Worm (Caenorhabditis elegans) whole organism, midembryonic: ENCODE measurements around the gene R11G1.11.

Source experiments
- T22C8.4 ChIP-seq: fragments of 200-800 bp; sonication (Bioruptor generic); IDR thresholded peaks from 2 replicates; pipeline ENCODE4 v1.3.6; 2022; ENCODE audit warnings: missing genetic modification characterization, missing compliant biosample characterization
- cog-1 ChIP-seq: sonication (generic microtip); optimal IDR thresholded peaks from 2 replicates; lab custom pipeline; 2016; ENCODE audit warnings: missing genetic modification characterization, missing compliant biosample characterization
- flt-1 ChIP-seq: fragments of 200-800 bp; sonication (Bioruptor generic); IDR thresholded peaks from 2 replicates; pipeline ENCODE4 v1.3.6; 2022; ENCODE audit warnings: missing genetic modification characterization, missing compliant biosample characterization
- klf-2 ChIP-seq: fragments of 200-800 bp; sonication (Bioruptor generic); conservative IDR thresholded peaks from 2 replicates; pipeline ENCODE4 v1.3.6; 2022; ENCODE audit warnings: missing genetic modification reagents, missing genetic modification characterization, missing compliant biosample characterization
- med-1 ChIP-seq: sonication (generic microtip); optimal IDR thresholded peaks from 2 replicates; lab custom pipeline; 2017; ENCODE audit warnings: missing genetic modification characterization, mild to moderate bottlenecking, missing compliant biosample characterization, antibody characterized with exemption, missing genetic modification reagents; ENCODE audit not compliant: insufficient read depth
- ref-1 ChIP-seq: fragments of 200-800 bp; sonication (Bioruptor generic); conservative IDR thresholded peaks from 2 replicates; pipeline ENCODE4 v1.3.6; 2022; ENCODE audit warnings: missing genetic modification reagents, missing genetic modification characterization, missing compliant biosample characterization
- tab-1 ChIP-seq: fragments of 200-800 bp; sonication (Bioruptor generic); IDR thresholded peaks from 2 replicates; pipeline ENCODE4 v1.3.6; 2022; ENCODE audit warnings: missing genetic modification characterization, missing compliant biosample characterization
- ztf-23 ChIP-seq: fragments of 200-800 bp; sonication (Bioruptor generic); IDR thresholded peaks from 2 replicates; pipeline ENCODE4 v1.3.6; 2022; ENCODE audit warnings: missing genetic modification reagents, missing genetic modification characterization, missing compliant biosample characterization
- ztf-29 ChIP-seq: fragments of 200-800 bp; sonication (Bioruptor generic); IDR thresholded peaks from 2 replicates; pipeline ENCODE4 v1.3.6; 2022; ENCODE audit warnings: missing genetic modification reagents, missing genetic modification characterization, missing compliant biosample characterization

- no peak for TF ChIP-seq ztf-29 (GFP tag; lab: Robert Waterston, UW)
- TF ChIP-seq med-1 (GFP tag; lab: Kevin White, UChicago): no peak
- TF ChIP-seq tab-1 (GFP tag; lab: Robert Waterston, UW): no peak
- TF ChIP-seq T22C8.4 (GFP tag; lab: Robert Waterston, UW): no peak
- TF ChIP-seq ztf-23 (GFP tag; lab: Robert Waterston, UW): no peak
- TF ChIP-seq flt-1 (GFP tag; lab: Robert Waterston, UW): no peak
- TF ChIP-seq klf-2 (GFP tag; lab: Robert Waterston, UW): no peak
- no peak for TF ChIP-seq cog-1 (tag; lab: Kevin White, UChicago)
- TF ChIP-seq ref-1: no peak
These were observed 47.1 kb downstream of the R11G1.11 start for ce11 chrX:3701861-3702260.
